Worm (Caenorhabditis elegans): ENCODE results near the gene srxa-9.

DNA sequence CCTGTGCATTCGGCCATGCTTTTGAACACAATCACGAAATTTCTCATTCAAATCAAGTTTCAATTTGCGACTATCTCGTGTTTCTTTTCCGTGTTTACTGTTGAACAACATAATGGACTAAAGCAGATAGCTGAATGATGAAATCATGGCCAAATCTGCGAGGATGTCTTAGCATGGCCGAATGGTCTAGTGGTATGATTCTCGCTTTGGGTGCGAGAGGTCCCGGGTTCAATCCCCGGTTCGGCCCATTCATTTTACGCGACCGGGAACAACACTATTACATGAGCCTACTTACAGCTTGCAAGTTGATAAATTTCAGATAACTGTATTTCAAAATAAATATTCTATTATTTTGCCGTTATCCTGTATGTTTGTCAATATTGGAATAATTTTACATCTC, 4.4 kb downstream of the srxa-9 start:
- no peak for TF ChIP-seq lin-39 (tag; optimal IDR thresholded peaks at IDR 0.05)
- no peak for TF ChIP-seq alr-1 (tag; optimal IDR thresholded peaks at IDR 0.05; ENCODE audit: borderline replicate concordance)
- TF ChIP-seq pqm-1 (tag; optimal IDR thresholded peaks at IDR 0.05), result no peak
- TF ChIP-seq hpl-2 (GFP tag; optimal IDR thresholded peaks at IDR 0.05), result no peak
- TF ChIP-seq ceh-82 (tag; optimal IDR thresholded peaks at IDR 0.05), result no peak

Measured in whole organism, L1 larva.